Fruit fly (Drosophila melanogaster) whole organism, pupa: ENCODE measurements around the gene CG14082.

Experiments
- CG10348 ChIP-seq: fragments of 200-800 bp; sonication (Bioruptor generic); IDR thresholded peaks from 2 replicates; pipeline ENCODE4 v1.3.6; 2022; ENCODE audit warnings: missing biosample characterization, missing genetic modification characterization
- CG12605 ChIP-seq: fragments of 200-800 bp; sonication (Bioruptor generic); IDR thresholded peaks from 2 replicates; pipeline ENCODE4 v1.3.6; 2022; ENCODE audit warnings: missing biosample characterization, missing genetic modification characterization
- CG13204 ChIP-seq: fragments of 200-800 bp; sonication (Bioruptor generic); optimal IDR thresholded peaks from 2 replicates; lab custom pipeline; 2018; ENCODE audit warnings: missing biosample characterization, mild to moderate bottlenecking, missing genetic modification characterization, moderate library complexity
- CG14655 ChIP-seq: fragments of 200-800 bp; sonication (Bioruptor generic); optimal IDR thresholded peaks from 3 replicates; lab custom pipeline; 2017; ENCODE audit warnings: mild to moderate bottlenecking, missing biosample characterization, missing genetic modification reagents, missing genetic modification characterization
- CG15710 ChIP-seq: fragments of 200-800 bp; sonication (Bioruptor generic); optimal IDR thresholded peaks from 2 replicates; lab custom pipeline; 2018; ENCODE audit warnings: missing biosample characterization, mild to moderate bottlenecking, missing genetic modification characterization, moderate library complexity
- CG17806 ChIP-seq: fragments of 200-800 bp; sonication (Bioruptor generic); optimal IDR thresholded peaks from 2 replicates; lab custom pipeline; 2018; ENCODE audit warnings: missing biosample characterization, mild to moderate bottlenecking, missing genetic modification characterization, moderate library complexity
- CG32121 ChIP-seq: fragments of 200-800 bp; sonication (Bioruptor generic); IDR thresholded peaks from 2 replicates; pipeline ENCODE4 v1.3.6; 2022; ENCODE audit warnings: missing biosample characterization, missing genetic modification characterization
- CG34367 ChIP-seq: fragments of 200-800 bp; sonication (Bioruptor generic); optimal IDR thresholded peaks from 2 replicates; lab custom pipeline; 2018; ENCODE audit warnings: missing biosample characterization, mild to moderate bottlenecking, missing genetic modification characterization
- CG4496 ChIP-seq: fragments of 200-800 bp; sonication (Bioruptor generic); IDR thresholded peaks from 3 replicates; pipeline ENCODE4 v1.3.6; 2022; ENCODE audit warnings: missing biosample characterization, missing genetic modification characterization
- CG8159 ChIP-seq: fragments of 200-800 bp; sonication (Bioruptor generic); optimal IDR thresholded peaks from 3 replicates; lab custom pipeline; 2018; ENCODE audit warnings: missing biosample characterization, mild to moderate bottlenecking, missing genetic modification characterization, moderate library complexity
- CG8301 ChIP-seq: fragments of 200-800 bp; sonication (Bioruptor generic); optimal IDR thresholded peaks from 2 replicates; lab custom pipeline; 2018; ENCODE audit warnings: missing biosample characterization, mild to moderate bottlenecking, missing genetic modification characterization
- CG9948 ChIP-seq: fragments of 200-800 bp; sonication (Bioruptor generic); optimal IDR thresholded peaks from 2 replicates; lab custom pipeline; 2018; ENCODE audit warnings: missing biosample characterization, mild to moderate bottlenecking, missing genetic modification characterization, moderate library complexity
- D1 ChIP-seq: fragments of 200-800 bp; sonication (Bioruptor generic); optimal IDR thresholded peaks from 2 replicates; lab custom pipeline; 2018; ENCODE audit warnings: missing biosample characterization, mild to moderate bottlenecking, missing genetic modification characterization, moderate library complexity
- EcR ChIP-seq: fragments of 200-800 bp; sonication (Bioruptor generic); optimal IDR thresholded peaks from 3 replicates; lab custom pipeline; 2019; ENCODE audit warnings: missing biosample characterization, missing genetic modification characterization, mild to moderate bottlenecking, moderate library complexity, missing genetic modification reagents
- Ets98B ChIP-seq: fragments of 200-800 bp; sonication (Bioruptor generic); IDR thresholded peaks from 2 replicates; pipeline ENCODE4 v1.3.6; 2022; ENCODE audit warnings: missing biosample characterization, missing genetic modification characterization
- Pif1A ChIP-seq: fragments of 200-800 bp; sonication (Bioruptor generic); optimal IDR thresholded peaks from 3 replicates; lab custom pipeline; 2016; ENCODE audit warnings: missing biosample characterization, missing genetic modification characterization
- Pif1B ChIP-seq: fragments of 200-800 bp; sonication (Bioruptor generic); optimal IDR thresholded peaks from 3 replicates; lab custom pipeline; 2016; ENCODE audit warnings: missing biosample characterization, missing genetic modification characterization
- Snoo ChIP-seq: fragments of 200-800 bp; sonication (Bioruptor generic); optimal IDR thresholded peaks from 3 replicates; lab custom pipeline; 2017; ENCODE audit warnings: missing biosample characterization, mild to moderate bottlenecking, missing genetic modification characterization, inconsistent platforms
- fd96Ca ChIP-seq: fragments of 200-800 bp; sonication (Bioruptor generic); IDR thresholded peaks from 3 replicates; pipeline ENCODE4 v1.3.6; 2022; ENCODE audit warnings: missing biosample characterization, missing genetic modification characterization
- gl ChIP-seq: fragments of 200-800 bp; sonication (Bioruptor generic); optimal IDR thresholded peaks from 2 replicates; lab custom pipeline; 2018; ENCODE audit warnings: missing biosample characterization, mild to moderate bottlenecking, missing genetic modification characterization
- rn ChIP-seq: fragments of 200-800 bp; sonication (Bioruptor generic); IDR thresholded peaks from 2 replicates; pipeline ENCODE4 v1.3.6; 2022; ENCODE audit warnings: missing biosample characterization, missing genetic modification characterization

The CG14082 gene

dm6 chr3L:19172192-19172824, 33.5 kb upstream of the CG14082 start:
- TF ChIP-seq CG13204 = no peak
- peak; percentile 90 for TF ChIP-seq CG9948 (tag; lab: Kevin White, UChicago)
- peak; percentile 93 for TF ChIP-seq CG8159 (tag; lab: Kevin White, UChicago)
- peak; percentile 80 for TF ChIP-seq Snoo (tag; lab: Kevin White, UChicago)
- peak; percentile 89 for TF ChIP-seq CG15710 (tag; lab: Kevin White, UChicago)
- TF ChIP-seq Pif1A = peak; percentile 81
- TF ChIP-seq CG32121 = peak; percentile 24; the same call in 1 of the 2 replicates
- TF ChIP-seq Pif1B (GFP tag; lab: Kevin White, UChicago) = peak; percentile 71
- TF ChIP-seq CG4496 (GFP tag; lab: Robert Waterston, UW) = no peak
- TF ChIP-seq rn (GFP tag; lab: Robert Waterston, UW) = no peak
- TF ChIP-seq Ets98B = no peak
- TF ChIP-seq CG8301 (tag; lab: Kevin White, UChicago) = peak; percentile 78
- TF ChIP-seq CG17806 = peak; percentile 86
- TF ChIP-seq D1 (tag; lab: Kevin White, UChicago) = peak; percentile 85
- TF ChIP-seq EcR (GFP tag; lab: Kevin White, UChicago) = peak; percentile 97
- peak; percentile 57 for TF ChIP-seq gl
- peak; percentile 89 for TF ChIP-seq CG14655
- peak; percentile 88 for TF ChIP-seq CG34367

dm6 chr3L:19171321-19172191, 32.8 kb upstream of the CG14082 start:
- no peak for TF ChIP-seq CG10348 (GFP tag; lab: Robert Waterston, UW)
- peak; percentile 2 for TF ChIP-seq EcR (GFP tag; lab: Kevin White, UChicago)
- no peak for TF ChIP-seq Pif1B (GFP tag; lab: Kevin White, UChicago)
- no peak for TF ChIP-seq CG9948 (tag; lab: Kevin White, UChicago)
- TF ChIP-seq fd96Ca (GFP tag; lab: Robert Waterston, UW) = no peak; the same call in 2 of the 3 replicates
- no peak for TF ChIP-seq CG17806
- TF ChIP-seq CG4496 (GFP tag; lab: Robert Waterston, UW) = peak; percentile 9; the same call in 1 of the 3 replicates

- TF ChIP-seq Ets98B (peak; percentile 52; the same call in 1 of the 2 replicates), CG4496 (GFP tag; lab: Robert Waterston, UW) (peak; percentile 74), CG14655 (no peak), fd96Ca (GFP tag; lab: Robert Waterston, UW) (peak; percentile 51; the same call in 1 of the 3 replicates), Pif1A (peak; percentile 48), gl (peak; percentile 8), Snoo (tag; lab: Kevin White, UChicago) (peak; percentile 7), CG15710 (tag; lab: Kevin White, UChicago) (no peak), CG13204 (peak; percentile 26), CG32121 (peak; percentile 56), rn (GFP tag; lab: Robert Waterston, UW) (no peak), CG9948 (tag; lab: Kevin White, UChicago) (no peak), CG34367 (no peak), EcR (GFP tag; lab: Kevin White, UChicago) (peak; percentile 68), CG12605 (peak; percentile 74), CG17806 (peak; percentile 3)
- TF ChIP-seq, all 21 proteins: peak for 11
These were observed 31.7 kb upstream of the CG14082 start for dm6 chr3L:19170426-19170825.

dm6 chr3L:19168717-19169436, 30.1 kb upstream of the CG14082 start:
- no peak for TF ChIP-seq CG12605
- no peak for TF ChIP-seq CG4496 (GFP tag; lab: Robert Waterston, UW)
- TF ChIP-seq CG8301 (tag; lab: Kevin White, UChicago) = no peak
- no peak for TF ChIP-seq CG14655
- TF ChIP-seq Pif1A = no peak
- no peak for TF ChIP-seq fd96Ca (GFP tag; lab: Robert Waterston, UW)
- TF ChIP-seq CG13204 = no peak
- no peak for TF ChIP-seq D1 (tag; lab: Kevin White, UChicago)
- TF ChIP-seq Snoo (tag; lab: Kevin White, UChicago) = no peak
- no peak for TF ChIP-seq CG34367
- no peak for TF ChIP-seq CG15710 (tag; lab: Kevin White, UChicago)
- no peak for TF ChIP-seq CG10348 (GFP tag; lab: Robert Waterston, UW)
- TF ChIP-seq CG32121 = no peak
- no peak for TF ChIP-seq CG17806

- peak; percentile 66 for TF ChIP-seq CG13204
- no peak for TF ChIP-seq Ets98B
- TF ChIP-seq D1 (tag; lab: Kevin White, UChicago) = peak; percentile 20
- no peak for TF ChIP-seq fd96Ca (GFP tag; lab: Robert Waterston, UW)
- peak; percentile 78 for TF ChIP-seq CG9948 (tag; lab: Kevin White, UChicago)
- peak; percentile 18 for TF ChIP-seq gl
- 0 out of 2 replicates have a peak, but pooled peaks have one; percentile 16 for TF ChIP-seq rn (GFP tag; lab: Robert Waterston, UW)
- TF ChIP-seq CG12605 = 0 out of 2 replicates have a peak, but pooled peaks have one; percentile 43
- TF ChIP-seq Snoo (tag; lab: Kevin White, UChicago) = peak; percentile 68
- peak; percentile 61 for TF ChIP-seq CG34367
- TF ChIP-seq CG4496 (GFP tag; lab: Robert Waterston, UW) = peak; percentile 61; the same call in 1 of the 3 replicates
- TF ChIP-seq Pif1B (GFP tag; lab: Kevin White, UChicago) = peak; percentile 27
- TF ChIP-seq Pif1A = peak; percentile 39
- TF ChIP-seq CG8301 (tag; lab: Kevin White, UChicago) = peak; percentile 69
- peak; percentile 74 for TF ChIP-seq CG15710 (tag; lab: Kevin White, UChicago)
- no peak for TF ChIP-seq CG10348 (GFP tag; lab: Robert Waterston, UW)
- no peak for TF ChIP-seq EcR (GFP tag; lab: Kevin White, UChicago)
- TF ChIP-seq CG14655 = peak; percentile 80
- peak; percentile 80 for TF ChIP-seq CG8159 (tag; lab: Kevin White, UChicago)
- peak; percentile 25; the same call in 1 of the 2 replicates for TF ChIP-seq CG32121
- peak; percentile 70 for TF ChIP-seq CG17806
- TF ChIP-seq, all 21 proteins: peak for 17
These were observed 29.0 kb upstream of the CG14082 start for dm6 chr3L:19167668-19168354.
